Fruit fly (Drosophila melanogaster) Kc167 (cell line): ENCODE results near the gene CG31156.

ENCODE experiments used
- Myc ChIP-seq: fragments of >200 bp; optimal IDR thresholded peaks from 2 replicates; lab custom pipeline; 2017; ENCODE audit warnings: missing external identifiers
- Sin3A ChIP-seq: fragments of >200 bp; optimal IDR thresholded peaks from 2 replicates; lab custom pipeline; 2018; ENCODE audit warnings: missing external identifiers
- h ChIP-seq: fragments of >200 bp; optimal IDR thresholded peaks from 3 replicates; lab custom pipeline; 2018; ENCODE audit warnings: missing external identifiers
- insv ChIP-seq: fragments of >200 bp; optimal IDR thresholded peaks from 3 replicates; lab custom pipeline; 2018; ENCODE audit warnings: missing external identifiers
- psq ChIP-seq: fragments of >200 bp; optimal IDR thresholded peaks from 2 replicates; lab custom pipeline; 2017; ENCODE audit warnings: missing external identifiers

DNA sequence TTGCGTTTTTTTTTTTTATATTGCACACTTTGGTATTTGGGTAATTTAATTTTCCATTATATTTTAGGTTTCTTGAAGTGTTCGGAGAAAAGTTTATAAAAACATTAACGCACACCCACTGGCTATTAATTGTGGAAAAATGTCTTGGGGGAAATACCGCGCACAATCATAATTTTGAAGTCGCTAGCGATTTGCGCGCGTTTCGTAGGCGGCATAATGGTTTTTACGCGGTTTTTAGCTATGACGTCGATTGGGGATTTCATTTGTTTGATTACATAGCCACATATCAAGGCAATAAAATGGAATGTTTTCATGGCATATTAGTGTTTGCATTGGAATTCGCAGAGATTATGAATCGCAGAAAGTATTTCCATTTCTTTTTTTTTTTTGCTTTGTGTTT is 18.7 kb upstream of the CG31156 start:
- TF ChIP-seq psq (lab: Kevin White, UChicago): no peak
- TF ChIP-seq insv (lab: Kevin White, UChicago): no peak
- TF ChIP-seq Myc (lab: Kevin White, UChicago): no peak
- no peak for TF ChIP-seq h (lab: Kevin White, UChicago)
- no peak for TF ChIP-seq Sin3A (lab: Kevin White, UChicago)
